Worm (Caenorhabditis elegans) whole organism, mixed stage, embryonic: Measurements from ENCODE around the gene nra-4.

Experiments used
- ceh-43 ChIP-seq: fragments of 200-800 bp; sonication (Bioruptor generic); optimal IDR thresholded peaks from 2 replicates; lab custom pipeline; 2018; ENCODE audit warnings: mild to moderate bottlenecking, missing genetic modification characterization, moderate library complexity, missing compliant biosample characterization
- ces-1 ChIP-seq: fragments of 150-350 bp; optimal IDR thresholded peaks from 2 replicates; lab custom pipeline; 2014; ENCODE audit warnings: missing biosample characterization, missing genetic modification reagents, missing genetic modification characterization
- elt-3 ChIP-seq: fragments of 150-350 bp; optimal IDR thresholded peaks from 2 replicates; lab custom pipeline; 2014; ENCODE audit warnings: missing biosample characterization, missing genetic modification characterization
- ham-2 ChIP-seq: fragments of 200-800 bp; sonication (Bioruptor generic); optimal IDR thresholded peaks from 2 replicates; lab custom pipeline; 2018; ENCODE audit warnings: mild to moderate bottlenecking, missing genetic modification characterization, missing compliant biosample characterization
- lsy-2 ChIP-seq: fragments of 150-350 bp; optimal IDR thresholded peaks from 2 replicates; lab custom pipeline; 2014; ENCODE audit warnings: missing biosample characterization, missing genetic modification characterization
- mab-5 ChIP-seq: fragments of 150-350 bp; optimal IDR thresholded peaks from 2 replicates; lab custom pipeline; 2014; ENCODE audit warnings: missing biosample characterization, missing genetic modification characterization
- mep-1 ChIP-seq: fragments of 150-350 bp; optimal IDR thresholded peaks from 2 replicates; lab custom pipeline; 2017; ENCODE audit warnings: missing biosample characterization, missing genetic modification reagents, missing genetic modification characterization, inconsistent platforms
- nhr-12 ChIP-seq: fragments of 150-350 bp; optimal IDR thresholded peaks from 2 replicates; lab custom pipeline; 2014; ENCODE audit warnings: missing biosample characterization, missing genetic modification characterization
- nhr-76 ChIP-seq: sonication (generic microtip); optimal IDR thresholded peaks from 2 replicates; lab custom pipeline; 2017; ENCODE audit warnings: missing biosample characterization, missing genetic modification characterization
- pha-4 ChIP-seq: fragments of 150-350 bp; optimal IDR thresholded peaks from 2 replicates; lab custom pipeline; 2018; ENCODE audit warnings: missing biosample characterization, missing genetic modification reagents, missing genetic modification characterization
- sem-2 ChIP-seq: fragments of 200-800 bp; sonication (Bioruptor generic); optimal IDR thresholded peaks from 2 replicates; lab custom pipeline; 2018; ENCODE audit warnings: mild to moderate bottlenecking, missing genetic modification characterization, missing compliant biosample characterization
- unc-62 ChIP-seq: fragments of 150-350 bp; optimal IDR thresholded peaks from 2 replicates; lab custom pipeline; 2014; ENCODE audit warnings: missing biosample characterization, missing genetic modification reagents, missing genetic modification characterization
- zip-8 ChIP-seq: fragments of 150-350 bp; optimal IDR thresholded peaks from 2 replicates; lab custom pipeline; 2014; ENCODE audit warnings: missing biosample characterization, missing genetic modification characterization

- TF ChIP-seq elt-3 = no peak
- TF ChIP-seq pha-4 (tag; lab: Kevin White, UChicago) = no peak
- TF ChIP-seq nhr-76 (tag; lab: Kevin White, UChicago) = no peak
- TF ChIP-seq ces-1 (GFP tag; lab: Kevin White, UChicago) = no peak
- no peak for TF ChIP-seq lsy-2
- no peak for TF ChIP-seq ham-2 (GFP tag; lab: Kevin White, UChicago)
- TF ChIP-seq ceh-43 (GFP tag; lab: Kevin White, UChicago) = no peak
- TF ChIP-seq sem-2 (GFP tag; lab: Kevin White, UChicago) = no peak
- TF ChIP-seq mep-1 = no peak
- TF ChIP-seq zip-8 (tag; lab: Kevin White, UChicago) = no peak
- no peak for TF ChIP-seq unc-62 (GFP tag; lab: Kevin White, UChicago)
- TF ChIP-seq mab-5 (tag; lab: Kevin White, UChicago) = no peak
- TF ChIP-seq nhr-12 = no peak
Measured at ce11 chrV:1064491-1064890, 16.1 kb upstream of the nra-4 start, which contains the start of gene str-67.
